Worm (Caenorhabditis elegans) whole organism, young adult: Measurements from ENCODE around the gene math-24.

ENCODE experiments used
- B0035.1 ChIP-seq: sonication (generic microtip); optimal IDR thresholded peaks from 2 replicates; lab custom pipeline; 2016; ENCODE audit warnings: missing genetic modification characterization, mild to moderate bottlenecking, missing compliant biosample characterization, missing genotype, missing genetic modification reagents
- B0261.1 ChIP-seq: sonication (generic microtip); optimal IDR thresholded peaks from 2 replicates; lab custom pipeline; 2016; ENCODE audit warnings: mild to moderate bottlenecking, missing genetic modification characterization, moderate library complexity, missing compliant biosample characterization
- B0336.3 ChIP-seq: fragments of 200-800 bp; sonication (Bioruptor generic); IDR thresholded peaks from 2 replicates; pipeline ENCODE4 v1.3.6; 2022; ENCODE audit warnings: missing genetic modification characterization, missing compliant biosample characterization
- C06A6.2 ChIP-seq: fragments of 200-800 bp; sonication (Bioruptor generic); conservative IDR thresholded peaks from 2 replicates; pipeline ENCODE4 v1.3.6; 2022; ENCODE audit warnings: missing genetic modification characterization, missing compliant biosample characterization
- F22D6.2 ChIP-seq: sonication (generic microtip); optimal IDR thresholded peaks from 2 replicates; lab custom pipeline; 2016; ENCODE audit warnings: mild to moderate bottlenecking, missing genetic modification characterization, missing compliant biosample characterization
- F23B12.7 ChIP-seq: sonication (generic microtip); optimal IDR thresholded peaks from 2 replicates; lab custom pipeline; 2017; ENCODE audit warnings: missing genetic modification characterization, mild to moderate bottlenecking, missing compliant biosample characterization, antibody characterized with exemption, moderate library complexity; ENCODE audit not compliant: insufficient read depth
- F57A8.1 ChIP-seq: fragments of 200-800 bp; sonication (Bioruptor generic); optimal IDR thresholded peaks from 2 replicates; lab custom pipeline; 2018; ENCODE audit warnings: mild to moderate bottlenecking, missing genetic modification characterization, moderate library complexity, missing compliant biosample characterization
- Y53F4B.3 ChIP-seq: fragments of 200-800 bp; sonication (Bioruptor generic); IDR thresholded peaks from 2 replicates; pipeline ENCODE4 v1.3.6; 2022; ENCODE audit warnings: missing genetic modification reagents, missing genetic modification characterization, missing compliant biosample characterization
- athp-1 ChIP-seq: sonication (generic microtip); optimal IDR thresholded peaks from 2 replicates; lab custom pipeline; 2017; ENCODE audit warnings: mild to moderate bottlenecking, missing genetic modification characterization, missing compliant biosample characterization
- attf-3 ChIP-seq: fragments of 200-800 bp; sonication (Bioruptor generic); conservative IDR thresholded peaks from 2 replicates; pipeline ENCODE4 v1.3.6; 2022; ENCODE audit warnings: missing genetic modification reagents, missing genetic modification characterization, missing compliant biosample characterization
- attf-6 ChIP-seq: fragments of 200-800 bp; sonication (Bioruptor generic); IDR thresholded peaks from 2 replicates; pipeline ENCODE4 v1.3.6; 2022; ENCODE audit warnings: missing genetic modification reagents, missing genetic modification characterization, missing compliant biosample characterization
- bed-2 ChIP-seq: fragments of 200-800 bp; sonication (Bioruptor generic); IDR thresholded peaks from 2 replicates; pipeline ENCODE4 v1.3.6; 2022; ENCODE audit warnings: missing genetic modification reagents, missing genetic modification characterization, missing compliant biosample characterization
- ccch-3 ChIP-seq: fragments of 200-800 bp; sonication (Bioruptor generic); optimal IDR thresholded peaks from 2 replicates; lab custom pipeline; 2018; ENCODE audit warnings: mild to moderate bottlenecking, missing genetic modification characterization, missing compliant biosample characterization
- cebp-1 ChIP-seq, 2 experiments: fragments of 200-800 bp in 1 of 2; sonication (Bioruptor generic) in 1 of 2; sonication (generic microtip) in 1 of 2; IDR thresholded peaks in 1 of 2; optimal IDR thresholded peaks in 1 of 2; 2 replicates each; pipeline versions ENCODE4 v1.3.6 to Lab custom; 2017 to 2022; ENCODE audit warnings: missing compliant biosample characterization in 2 of 2, missing genetic modification characterization in 2 of 2, mild to moderate bottlenecking in 1 of 2, missing genetic modification reagents in 1 of 2, moderate library complexity in 1 of 2
- cebp-2 ChIP-seq: fragments of 200-800 bp; sonication (Bioruptor generic); IDR thresholded peaks from 2 replicates; pipeline ENCODE4 v1.3.6; 2022; ENCODE audit warnings: missing genetic modification characterization, missing compliant biosample characterization
- ceh-58 ChIP-seq: fragments of 200-800 bp; sonication (Bioruptor generic); IDR thresholded peaks from 2 replicates; pipeline ENCODE4 v1.3.6; 2022; ENCODE audit warnings: missing genetic modification characterization, missing compliant biosample characterization
- ceh-91 ChIP-seq: fragments of 200-800 bp; sonication (Bioruptor generic); IDR thresholded peaks from 2 replicates; pipeline ENCODE4 v1.3.6; 2022; ENCODE audit warnings: missing genetic modification reagents, missing genetic modification characterization, missing compliant biosample characterization
- dox-1 ChIP-seq: fragments of 200-800 bp; sonication (Bioruptor generic); IDR thresholded peaks from 2 replicates; pipeline ENCODE4 v1.3.6; 2022; ENCODE audit warnings: missing genetic modification reagents, missing genetic modification characterization, missing compliant biosample characterization
- dpff-1 ChIP-seq: sonication (generic microtip); optimal IDR thresholded peaks from 2 replicates; lab custom pipeline; 2017; ENCODE audit warnings: mild to moderate bottlenecking, missing genetic modification characterization, missing compliant biosample characterization
- efl-1 ChIP-seq: fragments of 150-350 bp; optimal IDR thresholded peaks from 2 replicates; lab custom pipeline; 2014; ENCODE audit warnings: missing biosample characterization, missing genetic modification reagents, missing genetic modification characterization
- fkh-3 ChIP-seq: sonication (generic microtip); optimal IDR thresholded peaks from 2 replicates; lab custom pipeline; 2016; ENCODE audit warnings: mild to moderate bottlenecking, missing genetic modification characterization, missing compliant biosample characterization
- hlh-12 ChIP-seq: sonication (generic microtip); optimal IDR thresholded peaks from 2 replicates; lab custom pipeline; 2016; ENCODE audit warnings: missing genetic modification characterization, missing compliant biosample characterization
- hlh-26 ChIP-seq: fragments of 200-800 bp; sonication (Bioruptor generic); conservative IDR thresholded peaks from 2 replicates; pipeline ENCODE4 v1.3.6; 2022; ENCODE audit warnings: missing genetic modification reagents, missing genetic modification characterization, missing compliant biosample characterization
- hmg-1.2 ChIP-seq: fragments of 200-800 bp; sonication (Bioruptor generic); IDR thresholded peaks from 2 replicates; pipeline ENCODE4 v1.3.6; 2022; ENCODE audit warnings: missing genetic modification reagents, missing genetic modification characterization, missing compliant biosample characterization
- hsf-1 ChIP-seq: fragments of 200-800 bp; sonication (Bioruptor generic); IDR thresholded peaks from 2 replicates; pipeline ENCODE4 v1.3.6; 2022; ENCODE audit warnings: missing genetic modification reagents, missing genetic modification characterization, missing compliant biosample characterization
- lin-35 ChIP-seq, 3 experiments: fragments of 150-350 bp in 2 of 3; sonication (generic microtip) in 1 of 3; optimal IDR thresholded peaks; 2 replicates each; lab custom pipeline; 2014 to 2018; ENCODE audit warnings: missing biosample characterization in 3 of 3, missing genetic modification characterization in 3 of 3, missing genetic modification reagents in 3 of 3
- lin-40 ChIP-seq: sonication (generic microtip); optimal IDR thresholded peaks from 2 replicates; lab custom pipeline; 2016; ENCODE audit warnings: missing genetic modification characterization, mild to moderate bottlenecking, missing compliant biosample characterization, missing genotype, missing genetic modification reagents
- lin-54 ChIP-seq: fragments of 200-800 bp; sonication (Bioruptor generic); optimal IDR thresholded peaks from 2 replicates; lab custom pipeline; 2018; ENCODE audit warnings: mild to moderate bottlenecking, missing genetic modification characterization, missing compliant biosample characterization
- lir-1 ChIP-seq: fragments of 200-800 bp; sonication (Bioruptor generic); conservative IDR thresholded peaks from 2 replicates; pipeline ENCODE4 v1.3.6; 2022; ENCODE audit warnings: missing genetic modification reagents, missing genetic modification characterization, missing compliant biosample characterization
- lsl-1 ChIP-seq: fragments of 200-800 bp; sonication (Bioruptor generic); optimal IDR thresholded peaks from 2 replicates; lab custom pipeline; 2018; ENCODE audit warnings: mild to moderate bottlenecking, missing genetic modification characterization, moderate library complexity, missing compliant biosample characterization
- madf-6 ChIP-seq: fragments of 200-800 bp; sonication (Bioruptor generic); IDR thresholded peaks from 2 replicates; pipeline ENCODE4 v1.3.6; 2022; ENCODE audit warnings: missing genetic modification reagents, missing genetic modification characterization, missing compliant biosample characterization
- madf-8 ChIP-seq: fragments of 200-800 bp; sonication (Bioruptor generic); conservative IDR thresholded peaks from 2 replicates; pipeline ENCODE4 v1.3.6; 2022; ENCODE audit warnings: missing genetic modification reagents, missing genetic modification characterization, missing compliant biosample characterization
- mcd-1 ChIP-seq: fragments of 200-800 bp; sonication (Bioruptor generic); IDR thresholded peaks from 2 replicates; pipeline ENCODE4 v1.3.6; 2022; ENCODE audit warnings: missing genetic modification reagents, missing genetic modification characterization, missing compliant biosample characterization
- nfya-2 ChIP-seq: fragments of 200-800 bp; sonication (Bioruptor generic); IDR thresholded peaks from 2 replicates; pipeline ENCODE4 v1.3.6; 2022; ENCODE audit warnings: missing genetic modification reagents, missing genetic modification characterization, missing compliant biosample characterization
- nfyb-1 ChIP-seq: fragments of 200-800 bp; sonication (Bioruptor generic); IDR thresholded peaks from 2 replicates; pipeline ENCODE4 v1.3.6; 2022; ENCODE audit warnings: missing genetic modification reagents, missing genetic modification characterization, missing compliant biosample characterization
- nhr-120 ChIP-seq: fragments of 200-800 bp; sonication (Bioruptor generic); IDR thresholded peaks from 2 replicates; pipeline ENCODE4 v1.3.6; 2022; ENCODE audit warnings: missing genetic modification characterization, missing compliant biosample characterization
- pbrm-1 ChIP-seq: fragments of 200-800 bp; sonication (Bioruptor generic); IDR thresholded peaks from 2 replicates; pipeline ENCODE4 v1.3.6; 2022; ENCODE audit warnings: missing genetic modification reagents, missing genetic modification characterization, missing compliant biosample characterization
- pha-4 ChIP-seq: fragments of 150-350 bp; sonication (generic microtip); optimal IDR thresholded peaks from 2 replicates; lab custom pipeline; 2014; ENCODE audit warnings: missing biosample characterization, missing genetic modification reagents, missing genetic modification characterization
- rcor-1 ChIP-seq: fragments of 200-800 bp; sonication (Bioruptor generic); IDR thresholded peaks from 2 replicates; pipeline ENCODE4 v1.3.6; 2022; ENCODE audit warnings: missing genetic modification reagents, missing genetic modification characterization, missing compliant biosample characterization
- rec-8 ChIP-seq, 2 experiments: sonication (generic microtip); optimal IDR thresholded peaks; 2 replicates each; lab custom pipeline; 2016; ENCODE audit warnings: mild to moderate bottlenecking in 2 of 2, missing genetic modification characterization in 2 of 2, missing genetic modification reagents in 2 of 2, missing genotype in 2 of 2, missing biosample characterization in 1 of 2, missing compliant biosample characterization in 1 of 2, moderate library complexity in 1 of 2
- snpc-1.1 ChIP-seq: sonication (generic microtip); optimal IDR thresholded peaks from 2 replicates; lab custom pipeline; 2017; ENCODE audit warnings: missing genetic modification characterization, mild to moderate bottlenecking, missing compliant biosample characterization, antibody characterized with exemption, moderate library complexity, missing genotype, missing genetic modification reagents; ENCODE audit not compliant: insufficient read depth
- snpc-3.4 ChIP-seq: sonication (generic microtip); optimal IDR thresholded peaks from 2 replicates; lab custom pipeline; 2017; ENCODE audit warnings: missing genetic modification characterization, mild to moderate bottlenecking, missing compliant biosample characterization, antibody characterized with exemption, moderate library complexity, missing genotype, missing genetic modification reagents
- unc-130 ChIP-seq: sonication (generic microtip); optimal IDR thresholded peaks from 2 replicates; lab custom pipeline; 2016; ENCODE audit warnings: missing genetic modification reagents, missing genetic modification characterization, missing compliant biosample characterization
- xnd-1 ChIP-seq: sonication (generic microtip); optimal IDR thresholded peaks from 2 replicates; lab custom pipeline; 2016; ENCODE audit warnings: missing genotype, missing genetic modification reagents, missing genetic modification characterization, missing compliant biosample characterization
- ztf-18 ChIP-seq: sonication (generic microtip); optimal IDR thresholded peaks from 2 replicates; lab custom pipeline; 2016; ENCODE audit warnings: missing genotype, mild to moderate bottlenecking, missing genetic modification characterization, missing compliant biosample characterization
- ztf-25 ChIP-seq: fragments of 200-800 bp; sonication (Bioruptor generic); IDR thresholded peaks from 2 replicates; pipeline ENCODE4 v1.3.6; 2022; ENCODE audit warnings: missing genetic modification reagents, missing genetic modification characterization, missing compliant biosample characterization

The math-24 gene

DNA sequence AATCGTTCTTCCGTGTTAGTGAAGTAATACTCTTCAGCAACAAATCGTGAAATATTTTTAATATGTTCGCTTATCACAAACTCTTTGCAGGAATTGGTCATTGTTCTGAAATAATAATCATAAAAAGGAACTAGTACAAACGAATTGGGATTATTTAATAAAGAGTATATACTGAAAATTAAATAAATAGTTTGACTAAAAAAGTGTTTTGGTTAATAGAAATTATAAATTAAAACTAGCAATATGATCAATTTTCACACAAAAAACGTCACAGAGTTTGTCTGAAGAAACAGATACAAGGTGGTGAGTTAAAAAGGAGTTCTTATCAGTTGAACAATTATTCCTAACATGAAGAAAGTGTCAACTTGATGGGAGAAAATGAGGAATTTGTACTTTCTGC, 17.3 kb upstream of the math-24 start, which contains the start of gene math-5:
math-5 (minus strand) TSS at position 101 of the 400 bp plus-strand sequence.
- TF ChIP-seq B0261.1 (tag; lab: Kevin White, UChicago) (no peak), snpc-1.1 (tag; lab: Kevin White, UChicago) (no peak), unc-130 (GFP tag; lab: Kevin White, UChicago) (no peak), fkh-3 (tag; lab: Kevin White, UChicago) (no peak), ztf-25 (GFP tag; lab: Robert Waterston, UW) (no peak), nhr-120 (GFP tag; lab: Robert Waterston, UW) (no peak), lin-54 (GFP tag; lab: Kevin White, UChicago) (no peak), F57A8.1 (no peak), lin-35 (GFP tag; optimal IDR thresholded peaks at IDR 0.05; lab: Kevin White, UChicago) (no peak), madf-8 (GFP tag; lab: Robert Waterston, UW) (no peak), F23B12.7 (tag; lab: Kevin White, UChicago) (no peak), hmg-1.2 (no peak), snpc-3.4 (tag; lab: Kevin White, UChicago) (no peak), dpff-1 (no peak), ceh-58 (GFP tag; lab: Robert Waterston, UW) (no peak), lin-40 (tag; lab: Kevin White, UChicago) (no peak), pha-4 (tag; lab: Kevin White, UChicago) (no peak)

ce11 chrII:1884635-1885034, 15.4 kb upstream of the math-24 start, which contains the start of gene math-6:
math-6 (minus strand) TSS chrII:1884735.
- no peak for TF ChIP-seq rcor-1
- TF ChIP-seq attf-3 (GFP tag; lab: Robert Waterston, UW) = no peak
- TF ChIP-seq ceh-91 = no peak
- no peak for TF ChIP-seq nfya-2 (GFP tag; lab: Robert Waterston, UW)
- TF ChIP-seq F22D6.2 (tag; lab: Kevin White, UChicago) = no peak
- no peak for TF ChIP-seq lsl-1
- TF ChIP-seq dox-1 (GFP tag; lab: Robert Waterston, UW) = no peak
- no peak for TF ChIP-seq xnd-1
- no peak for TF ChIP-seq hlh-26 (GFP tag; lab: Robert Waterston, UW)
- no peak for TF ChIP-seq Y53F4B.3 (GFP tag; lab: Robert Waterston, UW)
- no peak for TF ChIP-seq rec-8 (tag; optimal IDR thresholded peaks at IDR 0.05; lab: Kevin White, UChicago)
- no peak for TF ChIP-seq mcd-1
- no peak for TF ChIP-seq ztf-18 (tag; lab: Kevin White, UChicago)
- no peak for TF ChIP-seq B0336.3 (GFP tag; lab: Robert Waterston, UW)
- TF ChIP-seq pbrm-1 (GFP tag; lab: Robert Waterston, UW) = no peak
- no peak for TF ChIP-seq athp-1 (tag; lab: Kevin White, UChicago)
- no peak for TF ChIP-seq C06A6.2
- no peak for TF ChIP-seq cebp-2 (GFP tag; lab: Robert Waterston, UW)
- no peak for TF ChIP-seq lir-1 (GFP tag; lab: Robert Waterston, UW)

DNA sequence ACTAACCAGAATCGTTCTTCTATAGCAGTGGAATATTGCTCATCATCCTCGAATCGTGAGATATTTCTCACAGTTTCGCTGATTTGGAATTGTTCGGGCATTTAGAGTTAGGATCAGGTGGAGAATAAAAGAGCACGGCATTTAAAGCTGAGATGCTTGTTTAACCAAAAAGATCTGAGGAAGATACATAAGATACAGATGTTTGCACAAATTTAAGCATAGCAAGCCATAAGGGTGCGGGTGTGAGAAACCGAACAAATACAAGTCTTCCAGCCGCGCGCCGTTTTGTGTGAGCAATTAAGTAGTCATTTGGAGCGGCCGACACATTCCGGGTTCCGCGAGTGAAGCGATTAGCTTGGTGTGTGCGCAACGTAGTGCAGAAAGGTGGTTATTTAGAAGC, 13.7 kb upstream of the math-24 start, which contains the start of gene math-7:
math-7 (minus strand) TSS at position 101 of the 400 bp plus-strand sequence.
- TF ChIP-seq ccch-3 (GFP tag; lab: Kevin White, UChicago) (no peak), B0035.1 (tag; lab: Kevin White, UChicago) (no peak), hlh-12 (tag; lab: Kevin White, UChicago) (no peak), madf-6 (GFP tag; lab: Robert Waterston, UW) (no peak), bed-2 (no peak), nfyb-1 (GFP tag; lab: Robert Waterston, UW) (no peak), athp-1 (tag; lab: Kevin White, UChicago) (no peak), lin-40 (tag; lab: Kevin White, UChicago) (no peak), fkh-3 (tag; lab: Kevin White, UChicago) (no peak), hsf-1 (no peak), efl-1 (no peak), attf-6 (GFP tag; lab: Robert Waterston, UW) (no peak), cebp-1 (GFP tag; IDR thresholded peaks at IDR 0.05; lab: Robert Waterston, UW) (no peak), cebp-1 (tag; optimal IDR thresholded peaks at IDR 0.05; lab: Kevin White, UChicago) (no peak), hmg-1.2 (no peak), F23B12.7 (tag; lab: Kevin White, UChicago) (no peak)
